Fruit fly (Drosophila melanogaster): ENCODE results near the gene CG4678.

Gene CG4678

dm6 chrX:16753066-16753465, 57.1 kb downstream of the CG4678 start:
- peak; percentile 60 for TF ChIP-seq CTCF (GFP tag; optimal IDR thresholded peaks at IDR 0.05)
- no peak for TF ChIP-seq Antp (GFP tag; optimal IDR thresholded peaks at IDR 0.05)
- no peak for TF ChIP-seq CG18476 (GFP tag; optimal IDR thresholded peaks at IDR 0.05)
- peak; percentile 20 for TF ChIP-seq Ets97D (GFP tag; optimal IDR thresholded peaks at IDR 0.05)
- TF ChIP-seq CG31388 (GFP tag; optimal IDR thresholded peaks at IDR 0.05) = no peak
- no peak for TF ChIP-seq croc (GFP tag; conservative IDR thresholded peaks at IDR 0.05)
- TF ChIP-seq wek (GFP tag; optimal IDR thresholded peaks at IDR 0.05) = peak; percentile 74
- TF ChIP-seq BEAF-32 (GFP tag; optimal IDR thresholded peaks at IDR 0.05) = peak; percentile 5
- peak; percentile 39 for TF ChIP-seq pita (GFP tag; optimal IDR thresholded peaks at IDR 0.05)
- TF ChIP-seq Hmx (GFP tag; optimal IDR thresholded peaks at IDR 0.05) = no peak
- TF ChIP-seq lov (optimal IDR thresholded peaks at IDR 0.05) = no peak
- TF ChIP-seq lov (GFP tag; IDR thresholded peaks at IDR 0.05) = no peak
- no peak for TF ChIP-seq sna (GFP tag; IDR thresholded peaks at IDR 0.05; ENCODE audit: partially characterized antibody)
- no peak for TF ChIP-seq onecut (GFP tag; IDR thresholded peaks at IDR 0.05)
- no peak for TF ChIP-seq Mad (GFP tag; optimal IDR thresholded peaks at IDR 0.05)
- TF ChIP-seq CG8290 (GFP tag; optimal IDR thresholded peaks at IDR 0.05) = no peak
- TF ChIP-seq CG8290 (tag; optimal IDR thresholded peaks at IDR 0.05) = no peak
- no peak for TF ChIP-seq CG30020 (tag; optimal IDR thresholded peaks at IDR 0.05)
- TF ChIP-seq lola (GFP tag; optimal IDR thresholded peaks at IDR 0.05) = no peak
- TF ChIP-seq sens-2 (GFP tag; IDR thresholded peaks at IDR 0.05) = no peak
- TF ChIP-seq CG3726 (GFP tag; IDR thresholded peaks at IDR 0.05) = no peak
- no peak for TF ChIP-seq CG3995 (GFP tag; optimal IDR thresholded peaks at IDR 0.05)
- TF ChIP-seq CG9727 (GFP tag; optimal IDR thresholded peaks at IDR 0.05) = no peak
- no peak for TF ChIP-seq Neu2 (GFP tag; optimal IDR thresholded peaks at IDR 0.05; ENCODE audit: borderline replicate concordance)
- TF ChIP-seq toy (GFP tag; IDR thresholded peaks at IDR 0.05) = no peak
- TF ChIP-seq seq (GFP tag; IDR thresholded peaks at IDR 0.05) = no peak
- TF ChIP-seq CG12744 (GFP tag; optimal IDR thresholded peaks at IDR 0.05) = no peak
- no peak for TF ChIP-seq CG34376 (GFP tag; optimal IDR thresholded peaks at IDR 0.05)
- no peak for TF ChIP-seq CG2199 (GFP tag; IDR thresholded peaks at IDR 0.05)
- TF ChIP-seq sisA (GFP tag; IDR thresholded peaks at IDR 0.05) = no peak
- no peak for TF ChIP-seq bigmax (GFP tag; optimal IDR thresholded peaks at IDR 0.05)
- no peak for TF ChIP-seq Sry-δ (GFP tag; optimal IDR thresholded peaks at IDR 0.05)
- no peak for TF ChIP-seq dysf (GFP tag; IDR thresholded peaks at IDR 0.05)
- no peak for TF ChIP-seq Xrp1 (GFP tag; IDR thresholded peaks at IDR 0.05)
- TF ChIP-seq CG4617 (GFP tag; optimal IDR thresholded peaks at IDR 0.05; ENCODE audit: borderline replicate concordance) = no peak
- TF ChIP-seq CG17568 (GFP tag; optimal IDR thresholded peaks at IDR 0.05) = no peak
- TF ChIP-seq h (optimal IDR thresholded peaks at IDR 0.05) = no peak
- TF ChIP-seq CG7839 (tag; optimal IDR thresholded peaks at IDR 0.05) = no peak
- no peak for TF ChIP-seq tup (GFP tag; optimal IDR thresholded peaks at IDR 0.05)

dm6 chrX:16757645-16758044, 61.7 kb downstream of the CG4678 start:
- TF ChIP-seq sc (optimal IDR thresholded peaks at IDR 0.05) = no peak
- TF ChIP-seq sc (GFP tag; optimal IDR thresholded peaks at IDR 0.05) = no peak
- TF ChIP-seq Blimp-1 (GFP tag; optimal IDR thresholded peaks at IDR 0.05) = peak; percentile 9
- TF ChIP-seq tgo (GFP tag; IDR thresholded peaks at IDR 0.05) = no peak
- peak; percentile 59 for TF ChIP-seq CG8290 (GFP tag; optimal IDR thresholded peaks at IDR 0.05)
- no peak for TF ChIP-seq CG8290 (tag; optimal IDR thresholded peaks at IDR 0.05)
- peak in 1 of 2 experiments; percentile 33 for TF ChIP-seq Pdp1 (GFP tag; optimal IDR thresholded peaks at IDR 0.05)
- peak; percentile 86 for TF ChIP-seq CG17612 (GFP tag; IDR thresholded peaks at IDR 0.05)
- peak; percentile 20; the same call in 1 of the 3 replicates for TF ChIP-seq row (GFP tag; IDR thresholded peaks at IDR 0.05)
